Fruit fly (Drosophila melanogaster) whole organism, pupa: ENCODE results near the gene Col4a1.

Experiments used
- CG13204 ChIP-seq: fragments of 200-800 bp; sonication (Bioruptor generic); optimal IDR thresholded peaks from 2 replicates; lab custom pipeline; 2018; ENCODE audit warnings: missing biosample characterization, mild to moderate bottlenecking, missing genetic modification characterization, moderate library complexity
- CG14655 ChIP-seq: fragments of 200-800 bp; sonication (Bioruptor generic); optimal IDR thresholded peaks from 3 replicates; lab custom pipeline; 2017; ENCODE audit warnings: mild to moderate bottlenecking, missing biosample characterization, missing genetic modification reagents, missing genetic modification characterization
- CG17806 ChIP-seq: fragments of 200-800 bp; sonication (Bioruptor generic); optimal IDR thresholded peaks from 2 replicates; lab custom pipeline; 2018; ENCODE audit warnings: missing biosample characterization, mild to moderate bottlenecking, missing genetic modification characterization, moderate library complexity
- CG32121 ChIP-seq: fragments of 200-800 bp; sonication (Bioruptor generic); IDR thresholded peaks from 2 replicates; pipeline ENCODE4 v1.3.6; 2022; ENCODE audit warnings: missing biosample characterization, missing genetic modification characterization
- CG34367 ChIP-seq: fragments of 200-800 bp; sonication (Bioruptor generic); optimal IDR thresholded peaks from 2 replicates; lab custom pipeline; 2018; ENCODE audit warnings: missing biosample characterization, mild to moderate bottlenecking, missing genetic modification characterization
- CG8301 ChIP-seq: fragments of 200-800 bp; sonication (Bioruptor generic); optimal IDR thresholded peaks from 2 replicates; lab custom pipeline; 2018; ENCODE audit warnings: missing biosample characterization, mild to moderate bottlenecking, missing genetic modification characterization
- D1 ChIP-seq: fragments of 200-800 bp; sonication (Bioruptor generic); optimal IDR thresholded peaks from 2 replicates; lab custom pipeline; 2018; ENCODE audit warnings: missing biosample characterization, mild to moderate bottlenecking, missing genetic modification characterization, moderate library complexity
- Ets98B ChIP-seq: fragments of 200-800 bp; sonication (Bioruptor generic); IDR thresholded peaks from 2 replicates; pipeline ENCODE4 v1.3.6; 2022; ENCODE audit warnings: missing biosample characterization, missing genetic modification characterization
- Pif1A ChIP-seq: fragments of 200-800 bp; sonication (Bioruptor generic); optimal IDR thresholded peaks from 3 replicates; lab custom pipeline; 2016; ENCODE audit warnings: missing biosample characterization, missing genetic modification characterization

DNA sequence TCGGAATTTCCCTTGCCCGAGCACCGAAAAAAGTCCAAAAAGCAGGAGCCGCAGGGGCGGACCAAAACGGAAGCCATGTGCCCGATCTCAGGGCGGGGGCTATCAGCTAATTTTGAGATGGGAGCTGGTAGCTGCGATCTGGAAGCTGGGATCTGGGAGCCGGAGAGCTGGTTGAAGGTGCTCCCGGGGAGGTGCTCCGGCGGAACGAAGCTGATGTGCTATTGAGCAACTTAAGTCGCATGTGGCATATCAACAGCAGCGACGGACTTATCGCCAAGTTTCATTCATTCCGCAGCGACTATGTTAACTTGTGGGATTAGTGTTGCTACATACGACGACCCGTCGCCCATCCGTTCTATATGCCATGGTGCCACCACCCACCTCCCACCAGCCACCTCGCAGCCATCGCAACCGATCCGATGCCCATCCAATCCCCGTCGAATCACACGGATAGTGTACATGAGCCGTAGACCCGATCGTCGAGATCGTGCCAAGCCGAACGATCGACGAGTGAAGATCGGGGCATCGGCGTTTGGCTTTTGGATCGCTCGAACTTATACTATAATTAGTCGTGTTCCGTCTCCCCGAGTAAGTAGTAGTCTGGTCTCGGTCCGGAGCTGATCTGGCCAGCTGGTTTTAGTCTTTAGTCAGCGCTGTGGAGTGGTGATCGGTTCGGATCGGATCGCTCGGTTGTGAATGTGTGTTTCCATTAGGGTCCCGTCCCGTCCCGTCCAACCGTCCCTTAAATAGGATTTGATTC lies at the start of gene Col4a1:
- TF ChIP-seq CG32121 (GFP tag; lab: Robert Waterston, UW) (no peak), CG8301 (tag; lab: Kevin White, UChicago) (no peak), CG34367 (tag; lab: Kevin White, UChicago) (no peak), Pif1A (GFP tag; lab: Kevin White, UChicago) (no peak), CG13204 (GFP tag; lab: Kevin White, UChicago) (no peak), D1 (no peak), CG14655 (no peak), Ets98B (GFP tag; lab: Robert Waterston, UW) (no peak), CG17806 (tag; lab: Kevin White, UChicago) (no peak)
